Worm (Caenorhabditis elegans) whole organism, midembryonic: ENCODE measurements around the gene nmy-1.

ENCODE experiments used
- T22C8.4 ChIP-seq: fragments of 200-800 bp; sonication (Bioruptor generic); IDR thresholded peaks from 2 replicates; pipeline ENCODE4 v1.3.6; 2022; ENCODE audit warnings: missing genetic modification characterization, missing compliant biosample characterization
- cog-1 ChIP-seq: sonication (generic microtip); optimal IDR thresholded peaks from 2 replicates; lab custom pipeline; 2016; ENCODE audit warnings: missing genetic modification characterization, missing compliant biosample characterization
- klf-2 ChIP-seq: fragments of 200-800 bp; sonication (Bioruptor generic); conservative IDR thresholded peaks from 2 replicates; pipeline ENCODE4 v1.3.6; 2022; ENCODE audit warnings: missing genetic modification reagents, missing genetic modification characterization, missing compliant biosample characterization
- ref-1 ChIP-seq: fragments of 200-800 bp; sonication (Bioruptor generic); conservative IDR thresholded peaks from 2 replicates; pipeline ENCODE4 v1.3.6; 2022; ENCODE audit warnings: missing genetic modification reagents, missing genetic modification characterization, missing compliant biosample characterization
- tab-1 ChIP-seq: fragments of 200-800 bp; sonication (Bioruptor generic); IDR thresholded peaks from 2 replicates; pipeline ENCODE4 v1.3.6; 2022; ENCODE audit warnings: missing genetic modification characterization, missing compliant biosample characterization

DNA sequence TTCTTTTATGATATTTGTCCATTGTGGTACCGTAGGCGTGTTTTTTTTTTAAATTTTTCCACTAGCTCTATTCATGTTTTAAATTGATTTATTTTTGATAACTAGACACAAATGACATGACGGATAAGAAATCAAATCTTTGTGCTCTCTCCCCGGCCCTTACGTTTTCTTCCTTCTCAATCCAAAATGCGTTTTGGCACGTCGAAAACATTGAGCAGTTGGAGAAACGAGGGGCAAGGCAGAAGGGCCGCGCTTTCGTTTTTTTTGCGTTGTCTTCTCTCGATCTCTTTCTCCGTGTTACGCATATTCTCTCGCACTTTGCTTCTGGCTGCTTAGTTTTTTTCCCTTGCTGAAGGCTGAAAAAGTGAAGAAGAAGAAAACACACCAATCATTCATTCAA lies 29.8 kb downstream of the nmy-1 start:
- no peak for TF ChIP-seq klf-2 (GFP tag; lab: Robert Waterston, UW)
- no peak for TF ChIP-seq cog-1 (tag; lab: Kevin White, UChicago)
- no peak for TF ChIP-seq ref-1
- no peak for TF ChIP-seq tab-1 (GFP tag; lab: Robert Waterston, UW)
- no peak for TF ChIP-seq T22C8.4 (GFP tag; lab: Robert Waterston, UW)
